Fruit fly (Drosophila melanogaster): Measurements from ENCODE around the gene Surf6.

Gene Surf6

dm6 chr3R:19889603-19890187 is 15.0 kb downstream of the Surf6 start (continued):
- peak; percentile 70 for TF ChIP-seq CG2120 (GFP tag; optimal IDR thresholded peaks at IDR 0.05)
- TF ChIP-seq CG15514 (GFP tag; optimal IDR thresholded peaks at IDR 0.05): peak; percentile 71
- TF ChIP-seq CG10431 (GFP tag; optimal IDR thresholded peaks at IDR 0.05): no peak
- TF ChIP-seq MTF-1 (GFP tag; optimal IDR thresholded peaks at IDR 0.05; ENCODE audit: borderline replicate concordance): peak; percentile 23
- no peak for TF ChIP-seq MESR4 (GFP tag; optimal IDR thresholded peaks at IDR 0.05)
- 0 out of 2 replicates have a peak, but pooled peaks have one; percentile 25 for TF ChIP-seq chm (GFP tag; IDR thresholded peaks at IDR 0.05)
- TF ChIP-seq wor (GFP tag; IDR thresholded peaks at IDR 0.05): peak; percentile 11; the same call in 1 of the 2 replicates
- TF ChIP-seq CG31441 (GFP tag; IDR thresholded peaks at IDR 0.05): peak; percentile 77
- 0 out of 2 replicates have a peak, but pooled peaks have one; percentile 14 for TF ChIP-seq CG17328 (GFP tag; IDR thresholded peaks at IDR 0.05)
- TF ChIP-seq vfl (GFP tag; optimal IDR thresholded peaks at IDR 0.05): no peak
- TF ChIP-seq CG17385 (GFP tag; optimal IDR thresholded peaks at IDR 0.05): peak; percentile 64
- TF ChIP-seq vvl (GFP tag; IDR thresholded peaks at IDR 0.05): peak; percentile 50; the same call in 1 of the 2 replicates
- peak; percentile 78 for TF ChIP-seq fd96Cb (tag; optimal IDR thresholded peaks at IDR 0.05)
- peak; percentile 73 for TF ChIP-seq CG12391 (tag; optimal IDR thresholded peaks at IDR 0.05)
- TF ChIP-seq Dad (GFP tag; optimal IDR thresholded peaks at IDR 0.05): no peak
- TF ChIP-seq sim (GFP tag; IDR thresholded peaks at IDR 0.05): 0 out of 2 replicates have a peak, but pooled peaks have one; percentile 6
- TF ChIP-seq CG8924 (tag; optimal IDR thresholded peaks at IDR 0.05): peak; percentile 87
- TF ChIP-seq lmd (GFP tag; IDR thresholded peaks at IDR 0.05): peak; percentile 73; the same call in 1 of the 2 replicates
- peak; percentile 37; the same call in 1 of the 2 replicates for TF ChIP-seq HLH3B (GFP tag; IDR thresholded peaks at IDR 0.05)
- peak; percentile 6 for TF ChIP-seq CG4328 (GFP tag; optimal IDR thresholded peaks at IDR 0.05)
- TF ChIP-seq CG34376 (GFP tag; optimal IDR thresholded peaks at IDR 0.05): peak; percentile 68
- TF ChIP-seq Ssrp (tag; optimal IDR thresholded peaks at IDR 0.05): peak; percentile 40
- peak; percentile 80 for TF ChIP-seq CG10543 (GFP tag; optimal IDR thresholded peaks at IDR 0.05)
- TF ChIP-seq Bdp1 (GFP tag; optimal IDR thresholded peaks at IDR 0.05): no peak
- TF ChIP-seq dimm (GFP tag; IDR thresholded peaks at IDR 0.05): no peak
- TF ChIP-seq Hmr (GFP tag; optimal IDR thresholded peaks at IDR 0.05): peak; percentile 87
- peak; percentile 64 for TF ChIP-seq CG18262 (tag; optimal IDR thresholded peaks at IDR 0.05)
- peak; percentile 15 for TF ChIP-seq CG2116 (GFP tag; optimal IDR thresholded peaks at IDR 0.05)
- TF ChIP-seq bcd (GFP tag; optimal IDR thresholded peaks at IDR 0.05): peak; percentile 79
- no peak for TF ChIP-seq psq (GFP tag; optimal IDR thresholded peaks at IDR 0.05)
- 0 out of 2 replicates have a peak, but pooled peaks have one; percentile 30 for TF ChIP-seq wdn (GFP tag; IDR thresholded peaks at IDR 0.05)
- TF ChIP-seq CG6254 (GFP tag; optimal IDR thresholded peaks at IDR 0.05): peak; percentile 51
- TF ChIP-seq NC2α (GFP tag; optimal IDR thresholded peaks at IDR 0.05): no peak
- peak; percentile 74 for TF ChIP-seq CG13424 (tag; optimal IDR thresholded peaks at IDR 0.05)
- peak; percentile 86 for TF ChIP-seq CoRest (tag; optimal IDR thresholded peaks at IDR 0.05)
- TF ChIP-seq tll (GFP tag; optimal IDR thresholded peaks at IDR 0.05): no peak
- peak; percentile 56 for TF ChIP-seq CG14710 (tag; optimal IDR thresholded peaks at IDR 0.05)
- TF ChIP-seq E2f2 (GFP tag; IDR thresholded peaks at IDR 0.05): peak; percentile 46; the same call in 1 of the 2 replicates
- TF ChIP-seq Dip3 (GFP tag; optimal IDR thresholded peaks at IDR 0.05): peak; percentile 17
- peak; percentile 13 for TF ChIP-seq kay (GFP tag; optimal IDR thresholded peaks at IDR 0.05)
- no peak for TF ChIP-seq sna (GFP tag; IDR thresholded peaks at IDR 0.05; ENCODE audit: partially characterized antibody)
- TF ChIP-seq CG1529 (GFP tag; optimal IDR thresholded peaks at IDR 0.05): peak; percentile 24
- peak; percentile 59 for TF ChIP-seq CG17829 (tag; optimal IDR thresholded peaks at IDR 0.05)
- TF ChIP-seq CG17361 (GFP tag; IDR thresholded peaks at IDR 0.05): peak; percentile 78
- peak; percentile 4 for TF ChIP-seq HLH54F (GFP tag; optimal IDR thresholded peaks at IDR 0.05)
- TF ChIP-seq Kr (GFP tag; optimal IDR thresholded peaks at IDR 0.05): no peak
- TF ChIP-seq crc (GFP tag; optimal IDR thresholded peaks at IDR 0.05): no peak
- TF ChIP-seq CG13296 (GFP tag; optimal IDR thresholded peaks at IDR 0.05): peak; percentile 86
- no peak for TF ChIP-seq CG11560 (tag; IDR thresholded peaks at IDR 0.05)
